Fruit fly (Drosophila melanogaster) whole organism, embryonic: ENCODE results near the gene CG4615.

Experiments
- BEAF-32 ChIP-seq: fragments of 200-800 bp; sonication (Bioruptor generic); optimal IDR thresholded peaks from 3 replicates; lab custom pipeline; 2017; ENCODE audit warnings: missing biosample characterization, missing genetic modification characterization, mild to moderate bottlenecking, moderate library complexity, missing genetic modification reagents
- C15 ChIP-seq: fragments of 200-800 bp; sonication (Bioruptor generic); IDR thresholded peaks from 3 replicates; pipeline ENCODE4 v1.3.6; 2022; ENCODE audit warnings: missing biosample characterization, missing genetic modification characterization
- CG12391 ChIP-seq: fragments of 200-800 bp; sonication (Bioruptor generic); optimal IDR thresholded peaks from 3 replicates; lab custom pipeline; 2018; ENCODE audit warnings: missing biosample characterization, mild to moderate bottlenecking, missing genetic modification characterization, moderate library complexity
- CG12744 ChIP-seq: fragments of 200-800 bp; sonication (Bioruptor generic); optimal IDR thresholded peaks from 2 replicates; lab custom pipeline; 2016; ENCODE audit warnings: missing biosample characterization, missing genetic modification characterization
- CG12942 ChIP-seq: fragments of 200-800 bp; sonication (Bioruptor generic); optimal IDR thresholded peaks from 3 replicates; lab custom pipeline; 2016; ENCODE audit warnings: missing biosample characterization, missing genetic modification characterization
- CG13894 ChIP-seq: fragments of 200-800 bp; sonication (Bioruptor generic); optimal IDR thresholded peaks from 3 replicates; lab custom pipeline; 2018; ENCODE audit warnings: missing biosample characterization, mild to moderate bottlenecking, missing genetic modification characterization, moderate library complexity
- CG1647 ChIP-seq: fragments of 200-800 bp; sonication (Bioruptor generic); optimal IDR thresholded peaks from 3 replicates; lab custom pipeline; 2016; ENCODE audit warnings: missing biosample characterization, missing genetic modification characterization
- CG16779 ChIP-seq: fragments of 200-800 bp; sonication (Bioruptor generic); IDR thresholded peaks from 2 replicates; pipeline ENCODE4 v1.3.6; 2022; ENCODE audit warnings: missing biosample characterization, missing genetic modification characterization
- CG17802 ChIP-seq: fragments of 200-800 bp; sonication (Bioruptor generic); optimal IDR thresholded peaks from 2 replicates; lab custom pipeline; 2018; ENCODE audit warnings: missing biosample characterization, mild to moderate bottlenecking, missing genetic modification characterization, moderate library complexity
- CG1832 ChIP-seq: fragments of 200-800 bp; sonication (Bioruptor generic); optimal IDR thresholded peaks from 2 replicates; lab custom pipeline; 2017; ENCODE audit warnings: missing biosample characterization, mild to moderate bottlenecking, missing genetic modification characterization, inconsistent platforms
- CG31224 ChIP-seq: fragments of 200-800 bp; sonication (Bioruptor generic); IDR thresholded peaks from 2 replicates; pipeline ENCODE4 v1.3.6; 2022; ENCODE audit warnings: missing biosample characterization, missing genetic modification characterization
- CG33213 ChIP-seq: fragments of 200-800 bp; sonication (Bioruptor generic); optimal IDR thresholded peaks from 3 replicates; lab custom pipeline; 2016; ENCODE audit warnings: missing biosample characterization, missing genetic modification characterization
- CG34224 ChIP-seq: fragments of 200-800 bp; sonication (Bioruptor generic); IDR thresholded peaks from 3 replicates; pipeline ENCODE4 v1.3.6; 2022; ENCODE audit warnings: missing biosample characterization, missing genetic modification characterization; ENCODE audit not compliant: partially characterized antibody
- CG3726 ChIP-seq: fragments of 200-800 bp; sonication (Bioruptor generic); IDR thresholded peaks from 3 replicates; pipeline ENCODE4, ENCODE4 v1.3.6; 2022; ENCODE audit warnings: missing biosample characterization, missing genetic modification characterization
- CG4282 ChIP-seq: fragments of 200-800 bp; sonication (Bioruptor generic); optimal IDR thresholded peaks from 2 replicates; lab custom pipeline; 2016; ENCODE audit warnings: missing biosample characterization, missing genetic modification characterization
- CG4328 ChIP-seq: fragments of 200-800 bp; sonication (Bioruptor generic); optimal IDR thresholded peaks from 3 replicates; lab custom pipeline; 2017; ENCODE audit warnings: missing biosample characterization, missing genetic modification reagents, missing genetic modification characterization
- CG5953 ChIP-seq: fragments of 200-800 bp; sonication (Bioruptor generic); IDR thresholded peaks from 2 replicates; pipeline ENCODE4 v1.3.6; 2022; ENCODE audit warnings: missing biosample characterization, missing genetic modification characterization
- CG6813 ChIP-seq: fragments of 200-800 bp; sonication (Bioruptor generic); optimal IDR thresholded peaks from 2 replicates; lab custom pipeline; 2017; ENCODE audit warnings: missing biosample characterization, missing genetic modification characterization, mild to moderate bottlenecking, moderate library complexity, missing genetic modification reagents
- CG7556 ChIP-seq: fragments of 200-800 bp; sonication (Bioruptor generic); optimal IDR thresholded peaks from 2 replicates; lab custom pipeline; 2017; ENCODE audit warnings: missing biosample characterization, mild to moderate bottlenecking, missing genetic modification characterization
- CG7745 ChIP-seq: fragments of 200-800 bp; sonication (Bioruptor generic); optimal IDR thresholded peaks from 2 replicates; lab custom pipeline; 2018; ENCODE audit warnings: missing biosample characterization, mild to moderate bottlenecking, missing genetic modification characterization, moderate library complexity
- CG8765 ChIP-seq: fragments of 200-800 bp; sonication (Bioruptor generic); IDR thresholded peaks from 2 replicates; pipeline ENCODE4 v1.3.6; 2022; ENCODE audit warnings: missing biosample characterization, missing genetic modification characterization
- CG9727 ChIP-seq: fragments of 200-800 bp; sonication (Bioruptor generic); optimal IDR thresholded peaks from 3 replicates; lab custom pipeline; 2017; ENCODE audit warnings: missing biosample characterization, mild to moderate bottlenecking, missing genetic modification characterization
- CoRest ChIP-seq: fragments of 200-800 bp; sonication (Bioruptor generic); optimal IDR thresholded peaks from 3 replicates; lab custom pipeline; 2018; ENCODE audit warnings: missing biosample characterization, mild to moderate bottlenecking, missing genetic modification characterization, moderate library complexity
- D ChIP-seq, 2 experiments: fragments of 200-800 bp in 1 of 2; fragments of >200 bp in 1 of 2; sonication (Bioruptor generic) in 1 of 2; optimal IDR thresholded peaks; 2 replicates in 1 of 2; 3 replicates in 1 of 2; lab custom pipeline; 2017; ENCODE audit warnings: mild to moderate bottlenecking in 1 of 2, missing biosample characterization in 1 of 2, missing genetic modification characterization in 1 of 2, missing genetic modification reagents in 1 of 2
- Deaf1 ChIP-seq: fragments of 200-800 bp; optimal IDR thresholded peaks from 3 replicates; lab custom pipeline; 2019; ENCODE audit warnings: missing biosample characterization, mild to moderate bottlenecking, missing genetic modification characterization, moderate library complexity
- ERR ChIP-seq: fragments of 200-800 bp; sonication (Bioruptor generic); optimal IDR thresholded peaks from 2 replicates; lab custom pipeline; 2016; ENCODE audit warnings: missing biosample characterization, missing genetic modification characterization
- H2.0 ChIP-seq: fragments of 200-800 bp; sonication (Bioruptor generic); IDR thresholded peaks from 2 replicates; pipeline ENCODE4 v1.3.6; 2022; ENCODE audit warnings: missing biosample characterization, missing genetic modification characterization
- HLH54F ChIP-seq: fragments of 200-800 bp; sonication (Bioruptor generic); optimal IDR thresholded peaks from 3 replicates; lab custom pipeline; 2016; ENCODE audit warnings: missing biosample characterization, missing genetic modification characterization
- Hsf ChIP-seq: fragments of 200-800 bp; sonication (Bioruptor generic); optimal IDR thresholded peaks from 3 replicates; lab custom pipeline; 2016; ENCODE audit warnings: missing biosample characterization, missing genetic modification characterization
- Kr ChIP-seq: fragments of 200-800 bp; sonication (Bioruptor generic); optimal IDR thresholded peaks from 2 replicates; lab custom pipeline; 2017; ENCODE audit warnings: missing biosample characterization, mild to moderate bottlenecking, missing genetic modification characterization
- Mad ChIP-seq: fragments of 200-800 bp; sonication (Bioruptor generic); optimal IDR thresholded peaks from 2 replicates; lab custom pipeline; 2016; ENCODE audit warnings: missing biosample characterization, missing genetic modification characterization
- Neu2 ChIP-seq: fragments of 200-800 bp; sonication (Bioruptor generic); optimal IDR thresholded peaks from 3 replicates; lab custom pipeline; 2016; ENCODE audit warnings: missing biosample characterization, missing genetic modification characterization, borderline replicate concordance
- Nf-YC ChIP-seq: fragments of 200-800 bp; optimal IDR thresholded peaks from 3 replicates; lab custom pipeline; 2019; ENCODE audit warnings: missing biosample characterization, mild to moderate bottlenecking, missing genetic modification characterization, moderate library complexity
- Oli ChIP-seq: fragments of 200-800 bp; sonication (Bioruptor generic); optimal IDR thresholded peaks from 2 replicates; lab custom pipeline; 2018; ENCODE audit warnings: missing biosample characterization, mild to moderate bottlenecking, missing genetic modification characterization, moderate library complexity
- Sox100B ChIP-seq: fragments of 200-800 bp; sonication (Bioruptor generic); optimal IDR thresholded peaks from 3 replicates; lab custom pipeline; 2018; ENCODE audit warnings: missing biosample characterization, mild to moderate bottlenecking, missing genetic modification characterization
- Xrp1 ChIP-seq: fragments of 200-800 bp; sonication (Bioruptor generic); IDR thresholded peaks from 2 replicates; pipeline ENCODE4 v1.3.6; 2022; ENCODE audit warnings: missing biosample characterization, missing genetic modification characterization
- aop ChIP-seq: fragments of 200-800 bp; sonication (Bioruptor generic); IDR thresholded peaks from 2 replicates; pipeline ENCODE4 v1.3.6; 2022; ENCODE audit warnings: missing biosample characterization, missing genetic modification characterization
- ato ChIP-seq: fragments of 200-800 bp; sonication (Bioruptor generic); IDR thresholded peaks from 2 replicates; pipeline ENCODE4 v1.3.6; 2022; ENCODE audit warnings: missing biosample characterization, missing genetic modification characterization; ENCODE audit not compliant: partially characterized antibody
- bigmax ChIP-seq: fragments of 200-800 bp; sonication (Bioruptor generic); optimal IDR thresholded peaks from 2 replicates; lab custom pipeline; 2018; ENCODE audit warnings: missing biosample characterization, mild to moderate bottlenecking, missing genetic modification characterization
- caup ChIP-seq: fragments of 200-800 bp; sonication (Bioruptor generic); optimal IDR thresholded peaks from 3 replicates; lab custom pipeline; 2017; ENCODE audit warnings: missing biosample characterization, mild to moderate bottlenecking, missing genetic modification characterization, moderate library complexity; ENCODE audit not compliant: severe bottlenecking
- gfzf ChIP-seq: fragments of 200-800 bp; sonication (Bioruptor generic); optimal IDR thresholded peaks from 2 replicates; lab custom pipeline; 2016; ENCODE audit warnings: missing biosample characterization, mild to moderate bottlenecking, missing genetic modification characterization, moderate library complexity
- hb ChIP-seq: fragments of 200-800 bp; sonication (Bioruptor generic); IDR thresholded peaks from 3 replicates; pipeline ENCODE4 v1.3.6; 2022; ENCODE audit warnings: missing biosample characterization, missing genetic modification characterization; ENCODE audit not compliant: partially characterized antibody
- hth ChIP-seq: fragments of >200 bp; optimal IDR thresholded peaks from 2 replicates; lab custom pipeline; 2017; ENCODE audit warnings: inconsistent platforms
- lab ChIP-seq: fragments of 200-800 bp; sonication (Bioruptor generic); optimal IDR thresholded peaks from 3 replicates; lab custom pipeline; 2017; ENCODE audit warnings: missing biosample characterization, missing genetic modification characterization, mild to moderate bottlenecking, moderate library complexity, missing genetic modification reagents
- odd ChIP-seq: fragments of 200-800 bp; sonication (Bioruptor generic); optimal IDR thresholded peaks from 2 replicates; lab custom pipeline; 2017; ENCODE audit warnings: missing biosample characterization, mild to moderate bottlenecking, missing genetic modification characterization
- pb ChIP-seq: fragments of 200-800 bp; sonication (Bioruptor generic); optimal IDR thresholded peaks from 3 replicates; lab custom pipeline; 2016; ENCODE audit warnings: missing biosample characterization, missing genetic modification characterization
- rib ChIP-seq: fragments of 200-800 bp; sonication (Bioruptor generic); IDR thresholded peaks from 2 replicates; pipeline ENCODE4 v1.3.6; 2022; ENCODE audit warnings: missing biosample characterization, missing genetic modification characterization
- scrt ChIP-seq: fragments of 200-800 bp; sonication (Bioruptor generic); optimal IDR thresholded peaks from 2 replicates; lab custom pipeline; 2018; ENCODE audit warnings: missing biosample characterization, mild to moderate bottlenecking, missing genetic modification characterization, moderate library complexity
- vvl ChIP-seq: fragments of 200-800 bp; sonication (Bioruptor generic); IDR thresholded peaks from 2 replicates; pipeline ENCODE4 v1.3.6; 2022; ENCODE audit warnings: missing biosample characterization, missing genetic modification characterization

Gene CG4615

dm6 chrX:7104400-7105068 is 2.4 kb upstream of the CG4615 start, which contains the start of the genes CG4617 and CG8300 (continued):
- TF ChIP-seq D (optimal IDR thresholded peaks at IDR 0.05; lab: Kevin White, UChicago) (no peak), D (GFP tag; optimal IDR thresholded peaks at IDR 0.05; lab: Kevin White, UChicago) (no peak), CG1832 (GFP tag; lab: Kevin White, UChicago) (no peak), C15 (GFP tag; lab: Robert Waterston, UW) (no peak), ato (no peak), vvl (no peak), rib (GFP tag; lab: Robert Waterston, UW) (no peak), CG5953 (no peak), CG31224 (GFP tag; lab: Robert Waterston, UW) (no peak), CG16779 (GFP tag; lab: Robert Waterston, UW) (no peak), Deaf1 (tag; lab: Kevin White, UChicago) (no peak), CG4328 (no peak), BEAF-32 (GFP tag; lab: Kevin White, UChicago) (peak; percentile 32), CG17802 (no peak), Neu2 (no peak), caup (GFP tag; lab: Kevin White, UChicago) (no peak), CG13894 (no peak), CG12942 (GFP tag; lab: Kevin White, UChicago) (no peak), gfzf (peak; percentile 53), H2.0 (GFP tag; lab: Robert Waterston, UW) (no peak), Kr (GFP tag; lab: Kevin White, UChicago) (no peak), CG3726 (GFP tag; lab: Robert Waterston, UW) (no peak), HLH54F (GFP tag; lab: Kevin White, UChicago) (no peak), Hsf (no peak), lab (GFP tag; lab: Kevin White, UChicago) (no peak), aop (GFP tag; lab: Robert Waterston, UW) (no peak), Xrp1 (0 out of 2 replicates have a peak, but pooled peaks have one; percentile 37), CG4282 (GFP tag; lab: Kevin White, UChicago) (no peak), hth (lab: Kevin White, UChicago) (no peak), hb (GFP tag; lab: Robert Waterston, UW) (no peak), bigmax (GFP tag; lab: Kevin White, UChicago) (no peak), CG8765 (GFP tag; lab: Robert Waterston, UW) (no peak), CG12744 (GFP tag; lab: Kevin White, UChicago) (no peak), Mad (GFP tag; lab: Kevin White, UChicago) (no peak), CG33213 (GFP tag; lab: Kevin White, UChicago) (no peak), CoRest (peak; percentile 54), CG7556 (GFP tag; lab: Kevin White, UChicago) (peak; percentile 23), CG9727 (GFP tag; lab: Kevin White, UChicago) (peak; percentile 11), Sox100B (GFP tag; lab: Kevin White, UChicago) (peak; percentile 37), pb (no peak), CG1647 (no peak), CG7745 (tag; lab: Kevin White, UChicago) (no peak), CG12391 (tag; lab: Kevin White, UChicago) (peak; percentile 66), Oli (tag; lab: Kevin White, UChicago) (peak; percentile 8), ERR (no peak), odd (GFP tag; lab: Kevin White, UChicago) (no peak), Nf-YC (tag; lab: Kevin White, UChicago) (peak; percentile 14), scrt (no peak), CG6813 (no peak), CG34224 (no peak)
